Fruit fly (Drosophila melanogaster): ENCODE data around the gene Hasp.

The Hasp gene

dm6 chr2L:19517154-19517814 lies at the start of gene Hasp:
Gene Hasp (minus strand): TSS chr2L:19517204.
- no peak for TF ChIP-seq CG8478 (optimal IDR thresholded peaks at IDR 0.05)
- TF ChIP-seq CTCF (optimal IDR thresholded peaks at IDR 0.05), result no peak

DNA sequence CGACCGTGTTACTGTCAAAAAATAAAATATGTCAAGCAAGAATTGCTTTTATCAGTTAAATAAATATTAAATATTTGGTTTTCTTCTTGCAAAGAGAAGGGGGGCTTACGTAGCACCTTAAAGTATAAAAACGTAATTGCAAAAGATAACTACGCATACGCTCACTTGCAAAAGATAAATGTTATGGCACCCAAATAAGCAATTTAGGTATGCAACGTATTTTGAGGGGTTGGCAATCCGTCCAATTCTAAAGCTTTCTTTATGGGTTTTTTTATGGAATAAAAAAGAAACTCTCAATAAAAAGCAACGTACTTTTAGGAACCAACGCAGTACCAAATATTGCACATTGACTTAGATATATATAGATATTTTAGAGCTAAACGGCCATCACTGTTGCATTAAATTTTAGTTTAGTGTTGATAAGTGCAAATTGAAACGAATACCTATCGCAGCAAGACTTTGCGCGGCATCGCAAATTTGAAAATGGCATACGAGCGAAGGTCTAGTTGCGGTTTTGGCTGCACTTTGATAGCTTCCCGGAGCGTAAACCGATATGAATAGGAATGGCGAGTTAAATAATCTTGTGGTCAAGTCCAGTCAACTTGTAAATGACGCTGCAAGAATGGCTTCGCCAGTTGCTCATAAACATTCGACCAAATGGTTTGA lies 48.4 kb upstream of the Hasp start, which contains the start of gene CG13077:
TSS of gene CG13077 (plus strand) at position 631 of the 666 bp plus-strand sequence.
- no peak for TF ChIP-seq CTCF (optimal IDR thresholded peaks at IDR 0.05)
- TF ChIP-seq CG8478 (optimal IDR thresholded peaks at IDR 0.05), result no peak

- TF ChIP-seq CG8478 (optimal IDR thresholded peaks at IDR 0.05) (no peak), CTCF (optimal IDR thresholded peaks at IDR 0.05) (no peak)
Measured at dm6 chr2L:19563029-19563980, 46.3 kb upstream of the Hasp start, which contains the start of gene CG13078. Gene CG13078 (plus strand): TSS chr2L:19563930.

dm6 chr2L:19549412-19549811 lies 32.4 kb upstream of the Hasp start:
- TF ChIP-seq CG8478 (optimal IDR thresholded peaks at IDR 0.05) (no peak), CTCF (optimal IDR thresholded peaks at IDR 0.05) (no peak)

dm6 chr2L:19548158-19548557 lies 31.2 kb upstream of the Hasp start, which contains the start of gene Tep4:
Gene Tep4 (plus strand): TSS chr2L:19548507.
- TF ChIP-seq CG8478 (optimal IDR thresholded peaks at IDR 0.05) (no peak), CTCF (optimal IDR thresholded peaks at IDR 0.05) (no peak)

- no peak for TF ChIP-seq CTCF (optimal IDR thresholded peaks at IDR 0.05)
- no peak for TF ChIP-seq CG8478 (optimal IDR thresholded peaks at IDR 0.05)
Measured at dm6 chr2L:19546869-19547710, 30.1 kb upstream of the Hasp start, which contains the start of gene CG10337. Gene CG10337 (minus strand): TSS chr2L:19546959.

- TF ChIP-seq CTCF (optimal IDR thresholded peaks at IDR 0.05), result no peak
- TF ChIP-seq CG8478 (optimal IDR thresholded peaks at IDR 0.05), result no peak
Measured at dm6 chr2L:19543010-19543564, 26.1 kb upstream of the Hasp start.

dm6 chr2L:19542268-19542773 lies 25.3 kb upstream of the Hasp start:
- TF ChIP-seq CG8478 (optimal IDR thresholded peaks at IDR 0.05) (no peak), CTCF (optimal IDR thresholded peaks at IDR 0.05) (no peak)

dm6 chr2L:19540307-19540706 lies 23.3 kb upstream of the Hasp start, which contains the start of gene CG13081:
Gene CG13081 (plus strand): TSS chr2L:19540607.
- no peak for TF ChIP-seq CTCF (optimal IDR thresholded peaks at IDR 0.05)
- no peak for TF ChIP-seq CG8478 (optimal IDR thresholded peaks at IDR 0.05)

DNA sequence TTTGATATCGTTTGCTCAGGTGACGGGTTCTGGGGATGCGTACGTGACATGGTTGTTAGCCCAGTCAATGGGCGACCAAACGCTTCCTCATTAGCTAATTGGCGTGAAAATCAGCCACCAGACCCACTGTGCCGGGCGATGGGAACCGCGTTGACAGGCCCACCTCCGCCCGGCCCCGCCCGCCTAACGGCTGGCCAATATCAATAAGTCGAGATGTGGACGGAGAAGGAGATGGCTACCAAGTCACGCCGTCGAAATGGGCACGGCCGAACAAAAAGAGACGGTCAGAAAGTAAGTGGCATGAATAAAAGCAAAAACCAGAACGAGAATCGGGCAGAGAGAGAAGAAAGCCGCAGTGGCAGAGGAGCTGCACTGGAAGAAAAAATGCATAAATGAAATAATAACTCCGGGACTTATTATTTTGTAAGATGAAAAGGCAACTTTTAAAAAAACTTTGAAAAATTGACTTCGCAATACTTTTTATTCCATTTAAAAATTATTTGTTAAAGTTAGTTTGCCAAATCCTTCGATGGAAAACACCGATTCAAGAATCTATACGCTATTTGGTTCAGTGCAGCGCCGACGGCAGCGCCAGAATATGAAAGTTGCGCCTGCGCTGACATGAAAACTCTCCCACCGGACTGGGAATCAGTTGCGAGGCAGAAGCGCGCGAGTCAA lies 20.9 kb upstream of the Hasp start, which contains the start of gene CG13082:
TSS of gene CG13082 (plus strand) at position 647 of the 678 bp plus-strand sequence.
- TF ChIP-seq CTCF (optimal IDR thresholded peaks at IDR 0.05), result no peak
- TF ChIP-seq CG8478 (optimal IDR thresholded peaks at IDR 0.05), result no peak

DNA sequence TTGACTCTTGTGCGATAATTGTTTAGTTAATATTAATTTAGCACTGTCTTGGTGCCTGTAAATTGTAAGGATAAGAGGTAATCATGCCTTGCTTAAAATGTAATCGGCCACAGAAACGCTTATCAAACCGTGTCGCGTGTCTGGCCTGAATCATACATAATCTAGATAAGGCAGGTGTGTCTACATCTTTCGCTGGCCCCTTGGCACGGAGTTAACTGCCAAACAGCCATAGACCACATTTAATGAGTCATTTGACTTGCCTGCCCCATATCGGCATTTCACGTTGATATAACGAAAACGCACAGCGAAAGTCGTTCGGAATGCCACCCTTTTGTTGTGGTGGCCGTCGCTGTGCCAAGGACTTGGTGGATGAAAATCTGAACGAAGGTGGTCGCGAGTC lies 18.2 kb upstream of the Hasp start, which contains the start of gene CG31697:
TSS of gene CG31697 (plus strand) at position 215 of the 400 bp plus-strand sequence.
- TF ChIP-seq CTCF (optimal IDR thresholded peaks at IDR 0.05) (no peak), CG8478 (optimal IDR thresholded peaks at IDR 0.05) (no peak)

DNA sequence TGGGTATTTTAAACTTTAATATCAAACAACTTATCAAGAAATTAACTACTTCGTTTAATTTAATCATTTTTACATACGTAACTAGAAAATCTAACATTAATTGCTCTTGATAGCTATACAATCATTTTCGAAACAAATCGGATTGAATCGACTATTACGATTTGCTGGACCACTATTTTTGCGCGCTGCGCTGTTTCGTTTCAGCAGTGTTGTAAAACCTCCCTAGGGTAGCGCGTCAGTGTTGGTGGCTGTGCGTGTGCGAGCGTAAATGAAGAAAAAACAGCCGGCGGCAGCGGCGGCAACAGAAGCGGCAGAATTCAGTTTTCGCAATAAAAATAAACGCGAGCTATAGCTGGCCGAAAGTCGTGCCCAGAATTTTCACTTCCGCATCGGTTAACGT lies 16.2 kb upstream of the Hasp start, which contains the start of gene CG33116:
TSS of gene CG33116 (plus strand) at position 233 of the 400 bp plus-strand sequence.
- TF ChIP-seq CG8478 (optimal IDR thresholded peaks at IDR 0.05), result no peak
- TF ChIP-seq CTCF (optimal IDR thresholded peaks at IDR 0.05), result no peak

DNA sequence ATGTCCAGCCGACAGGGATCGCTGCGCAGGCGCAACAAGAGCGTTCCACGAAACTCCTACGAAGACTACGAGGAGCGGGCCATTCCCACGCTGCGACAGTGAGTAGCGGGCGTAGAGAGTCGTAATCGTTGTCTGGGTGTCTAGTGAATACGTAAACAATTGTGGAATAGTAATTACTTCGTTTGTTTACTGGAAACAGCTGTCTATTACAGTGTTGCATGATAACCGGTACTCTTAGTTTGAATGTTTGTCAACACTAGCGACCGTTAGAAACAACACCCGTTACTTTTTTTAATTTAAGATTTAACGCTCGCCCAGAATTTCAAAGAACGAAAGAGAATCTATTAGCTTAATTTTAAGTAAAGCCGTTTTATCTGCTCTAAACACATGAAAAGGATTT lies 13.1 kb upstream of the Hasp start, which contains the start of gene CG10165:
TSS of gene CG10165 (minus strand) at position 214 of the 400 bp plus-strand sequence.
- TF ChIP-seq CG8478 (optimal IDR thresholded peaks at IDR 0.05) (no peak), CTCF (optimal IDR thresholded peaks at IDR 0.05) (no peak)

All from S2 (cell line).